Fruit fly (Drosophila melanogaster): ENCODE results near the gene CG10472.

dm6 chr3L:6034511-6034910, 28.2 kb downstream of the CG10472 start, which contains the start of gene CG10477:
- TF ChIP-seq CG4318 (GFP tag; optimal IDR thresholded peaks at IDR 0.05) (no peak), CG32006 (GFP tag; optimal IDR thresholded peaks at IDR 0.05) (no peak)
